Worm (Caenorhabditis elegans) whole organism, L1 larva: ENCODE results near the gene Y43E12A.2.

Source experiments
- C04F5.9 ChIP-seq: sonication (generic microtip); optimal IDR thresholded peaks from 2 replicates; lab custom pipeline; 2016; ENCODE audit warnings: missing genetic modification characterization, missing compliant biosample characterization
- C16A3.4 ChIP-seq: fragments of 150-350 bp; optimal IDR thresholded peaks from 2 replicates; lab custom pipeline; 2014; ENCODE audit warnings: missing biosample characterization, missing genetic modification characterization
- F16B12.6 ChIP-seq: fragments of 150-350 bp; optimal IDR thresholded peaks from 2 replicates; lab custom pipeline; 2014; ENCODE audit warnings: missing biosample characterization, missing genetic modification characterization
- aly-2 ChIP-seq: fragments of 150-350 bp; optimal IDR thresholded peaks from 2 replicates; lab custom pipeline; 2014; ENCODE audit warnings: missing biosample characterization, missing genetic modification characterization
- ama-1 ChIP-seq: fragments of 150-350 bp; optimal IDR thresholded peaks from 2 replicates; lab custom pipeline; 2014
- blmp-1 ChIP-seq: fragments of 150-350 bp; optimal IDR thresholded peaks from 2 replicates; lab custom pipeline; 2014; ENCODE audit warnings: missing biosample characterization, missing genetic modification characterization
- ceh-82 ChIP-seq, 3 experiments: fragments of 150-350 bp in 1 of 3; sonication (generic microtip) in 2 of 3; optimal IDR thresholded peaks; 2 replicates each; lab custom pipeline; 2014 to 2017; ENCODE audit warnings: missing biosample characterization in 3 of 3, missing genetic modification characterization in 3 of 3
- ces-1 ChIP-seq: fragments of 150-350 bp; optimal IDR thresholded peaks from 2 replicates; lab custom pipeline; 2014; ENCODE audit warnings: missing biosample characterization, missing genetic modification reagents, missing genetic modification characterization
- dsc-1 ChIP-seq: sonication (generic microtip); optimal IDR thresholded peaks from 2 replicates; lab custom pipeline; 2016; ENCODE audit warnings: mild to moderate bottlenecking, missing genetic modification characterization, missing compliant biosample characterization
- efl-1 ChIP-seq, 4 experiments: fragments of 150-350 bp; optimal IDR thresholded peaks in 3 of 4; peaks in 1 of 4; 1 replicate in 1 of 4; 2 replicates in 3 of 4; lab custom pipeline; 2014; ENCODE audit warnings: missing biosample characterization in 2 of 4, missing genetic modification characterization in 2 of 4, missing genetic modification reagents in 2 of 4
- egl-27 ChIP-seq, 2 experiments: fragments of 150-350 bp in 1 of 2; sonication (generic microtip); optimal IDR thresholded peaks; 3 replicates each; lab custom pipeline; 2017 to 2018; ENCODE audit warnings: missing biosample characterization in 2 of 2, missing genetic modification characterization in 2 of 2, missing genetic modification reagents in 2 of 2
- elt-2 ChIP-seq: sonication (generic microtip); optimal IDR thresholded peaks from 2 replicates; lab custom pipeline; 2016; ENCODE audit warnings: missing genetic modification characterization, mild to moderate bottlenecking, inconsistent platforms, missing compliant biosample characterization, missing genetic modification reagents
- elt-3 ChIP-seq, 6 experiments: fragments of 150-350 bp in 1 of 6; sonication (generic microtip); optimal IDR thresholded peaks; 2 replicates each; lab custom pipeline; 2017 to 2018; ENCODE audit warnings: missing biosample characterization in 6 of 6, missing genetic modification characterization in 6 of 6, inconsistent platforms in 1 of 6
- ets-5 ChIP-seq: fragments of 200-800 bp; sonication (Bioruptor generic); IDR thresholded peaks from 2 replicates; pipeline ENCODE4 v1.3.6; 2022; ENCODE audit warnings: missing genetic modification characterization, missing compliant biosample characterization
- fkh-10 ChIP-seq: sonication (generic microtip); optimal IDR thresholded peaks from 2 replicates; lab custom pipeline; 2017; ENCODE audit warnings: missing biosample characterization, missing genetic modification reagents, missing genetic modification characterization
- hlh-17 ChIP-seq: fragments of 200-800 bp; sonication (Bioruptor generic); optimal IDR thresholded peaks from 2 replicates; lab custom pipeline; 2018; ENCODE audit warnings: missing genetic modification characterization, mild to moderate bottlenecking, missing compliant biosample characterization, moderate library complexity, borderline replicate concordance
- hlh-4 ChIP-seq: sonication (generic microtip); optimal IDR thresholded peaks from 2 replicates; lab custom pipeline; 2016; ENCODE audit warnings: mild to moderate bottlenecking, missing genetic modification characterization, missing compliant biosample characterization
- irx-1 ChIP-seq: sonication (generic microtip); optimal IDR thresholded peaks from 2 replicates; lab custom pipeline; 2016; ENCODE audit warnings: missing genetic modification characterization, missing compliant biosample characterization
- isw-1 ChIP-seq: fragments of 200-800 bp; sonication (Bioruptor generic); IDR thresholded peaks from 2 replicates; pipeline ENCODE4 v1.3.6; 2022; ENCODE audit warnings: missing genetic modification characterization, missing compliant biosample characterization
- jun-1 ChIP-seq: fragments of 150-350 bp; optimal IDR thresholded peaks from 2 replicates; lab custom pipeline; 2014; ENCODE audit warnings: missing biosample characterization, missing genetic modification reagents, missing genetic modification characterization
- lin-13 ChIP-seq: fragments of 150-350 bp; optimal IDR thresholded peaks from 2 replicates; lab custom pipeline; 2014; ENCODE audit warnings: missing biosample characterization, missing genetic modification reagents, missing genetic modification characterization
- lin-14 ChIP-seq: fragments of 200-800 bp; sonication (Bioruptor generic); optimal IDR thresholded peaks from 2 replicates; lab custom pipeline; 2018; ENCODE audit warnings: mild to moderate bottlenecking, missing genetic modification characterization, moderate library complexity, missing compliant biosample characterization
- lin-15B ChIP-seq: fragments of 150-350 bp; sonication (generic microtip); optimal IDR thresholded peaks from 3 replicates; lab custom pipeline; 2014; ENCODE audit warnings: missing biosample characterization, missing genetic modification characterization
- lsy-2 ChIP-seq, 2 experiments: fragments of 150-350 bp; optimal IDR thresholded peaks; 2 replicates each; lab custom pipeline; 2014; ENCODE audit warnings: missing biosample characterization in 2 of 2, missing genetic modification characterization in 2 of 2
- mab-9 ChIP-seq: fragments of 200-800 bp; sonication (Bioruptor generic); IDR thresholded peaks from 2 replicates; pipeline ENCODE4 v1.3.6; 2022; ENCODE audit warnings: missing genetic modification reagents, missing genetic modification characterization, missing compliant biosample characterization
- mdl-1 ChIP-seq, 2 experiments: fragments of 150-350 bp; optimal IDR thresholded peaks; 2 replicates each; lab custom pipeline; 2014 to 2017; ENCODE audit warnings: missing biosample characterization in 2 of 2, missing genetic modification characterization in 2 of 2, inconsistent platforms in 1 of 2
- mef-2 ChIP-seq: fragments of 150-350 bp; optimal IDR thresholded peaks from 2 replicates; lab custom pipeline; 2014; ENCODE audit warnings: missing biosample characterization, missing genetic modification characterization
- mep-1 ChIP-seq: fragments of 150-350 bp; optimal IDR thresholded peaks from 2 replicates; lab custom pipeline; 2014; ENCODE audit warnings: missing biosample characterization, missing genetic modification characterization
- nhr-12 ChIP-seq: sonication (generic microtip); optimal IDR thresholded peaks from 2 replicates; lab custom pipeline; 2017; ENCODE audit warnings: missing biosample characterization, missing genetic modification characterization
- nhr-20 ChIP-seq: sonication (generic microtip); optimal IDR thresholded peaks from 2 replicates; lab custom pipeline; 2016; ENCODE audit warnings: mild to moderate bottlenecking, missing genetic modification characterization, missing compliant biosample characterization
- nhr-28 ChIP-seq: fragments of 150-350 bp; optimal IDR thresholded peaks from 2 replicates; lab custom pipeline; 2014; ENCODE audit warnings: missing biosample characterization, missing genetic modification characterization
- nhr-47 ChIP-seq: sonication (generic microtip); optimal IDR thresholded peaks from 2 replicates; lab custom pipeline; 2016; ENCODE audit warnings: mild to moderate bottlenecking, missing genetic modification characterization, moderate library complexity, missing compliant biosample characterization
- nhr-71 ChIP-seq: sonication (generic microtip); optimal IDR thresholded peaks from 2 replicates; lab custom pipeline; 2016; ENCODE audit warnings: mild to moderate bottlenecking, missing genetic modification characterization, moderate library complexity, missing compliant biosample characterization
- nhr-76 ChIP-seq: sonication (generic microtip); optimal IDR thresholded peaks from 2 replicates; lab custom pipeline; 2017; ENCODE audit warnings: missing biosample characterization, missing genetic modification characterization
- nhr-84 ChIP-seq: sonication (generic microtip); optimal IDR thresholded peaks from 2 replicates; lab custom pipeline; 2017; ENCODE audit warnings: missing biosample characterization, missing genetic modification characterization
- nhr-85 ChIP-seq: sonication (generic microtip); peaks from one replicate; lab custom pipeline; 2016; ENCODE audit warnings: missing genetic modification characterization, inconsistent platforms, missing compliant biosample characterization
- nhr-90 ChIP-seq: sonication (generic microtip); optimal IDR thresholded peaks from 2 replicates; lab custom pipeline; 2016; ENCODE audit warnings: mild to moderate bottlenecking, missing genetic modification characterization, missing compliant biosample characterization; ENCODE audit not compliant: poor library complexity
- pag-3 ChIP-seq: sonication (generic microtip); optimal IDR thresholded peaks from 2 replicates; lab custom pipeline; 2017; ENCODE audit warnings: missing genetic modification characterization, mild to moderate bottlenecking, missing compliant biosample characterization, antibody characterized with exemption, borderline replicate concordance; ENCODE audit not compliant: insufficient read depth
- pax-3 ChIP-seq: fragments of 200-800 bp; sonication (Bioruptor generic); optimal IDR thresholded peaks from 2 replicates; lab custom pipeline; 2018; ENCODE audit warnings: mild to moderate bottlenecking, missing genetic modification characterization, moderate library complexity, missing compliant biosample characterization
- skn-1 ChIP-seq: fragments of 150-350 bp; optimal IDR thresholded peaks from 2 replicates; lab custom pipeline; 2014; ENCODE audit warnings: missing biosample characterization, missing genetic modification characterization
- snpc-4 ChIP-seq: fragments of 150-350 bp; optimal IDR thresholded peaks from 2 replicates; lab custom pipeline; 2014; ENCODE audit warnings: missing biosample characterization, missing genetic modification characterization
- snu-23 ChIP-seq: sonication (generic microtip); optimal IDR thresholded peaks from 2 replicates; lab custom pipeline; 2016; ENCODE audit warnings: missing genetic modification characterization, missing compliant biosample characterization
- sox-4 ChIP-seq: sonication (generic microtip); optimal IDR thresholded peaks from 2 replicates; lab custom pipeline; 2016; ENCODE audit warnings: missing genetic modification characterization, missing compliant biosample characterization
- sptf-1 ChIP-seq: fragments of 150-350 bp; optimal IDR thresholded peaks from 2 replicates; lab custom pipeline; 2014; ENCODE audit warnings: missing biosample characterization, missing genetic modification characterization
- sup-37 ChIP-seq: fragments of 200-800 bp; sonication (Bioruptor generic); optimal IDR thresholded peaks from 2 replicates; lab custom pipeline; 2018; ENCODE audit warnings: mild to moderate bottlenecking, missing genetic modification characterization, missing compliant biosample characterization
- swsn-7 ChIP-seq: sonication (generic microtip); optimal IDR thresholded peaks from 2 replicates; lab custom pipeline; 2016; ENCODE audit warnings: missing genetic modification characterization, missing compliant biosample characterization
- tlp-1 ChIP-seq: fragments of 150-350 bp; optimal IDR thresholded peaks from 2 replicates; lab custom pipeline; 2014; ENCODE audit warnings: missing biosample characterization, missing genetic modification characterization
- unc-130 ChIP-seq: fragments of 150-350 bp; optimal IDR thresholded peaks from 2 replicates; lab custom pipeline; 2017; ENCODE audit warnings: missing biosample characterization, missing genetic modification characterization, inconsistent platforms
- unc-30 ChIP-seq: sonication (generic microtip); optimal IDR thresholded peaks from 2 replicates; lab custom pipeline; 2017; ENCODE audit warnings: missing biosample characterization, missing genetic modification characterization
- unc-62 ChIP-seq: fragments of 150-350 bp; optimal IDR thresholded peaks from 2 replicates; lab custom pipeline; 2014; ENCODE audit warnings: missing biosample characterization, missing genetic modification reagents, missing genetic modification characterization
- unc-98 ChIP-seq: fragments of 200-800 bp; sonication (Bioruptor generic); IDR thresholded peaks from 2 replicates; pipeline ENCODE4 v1.3.6; 2022; ENCODE audit warnings: missing genetic modification characterization, missing compliant biosample characterization
- vab-15 ChIP-seq: sonication (generic microtip); optimal IDR thresholded peaks from 2 replicates; lab custom pipeline; 2017; ENCODE audit warnings: missing genotype, mild to moderate bottlenecking, missing genetic modification characterization, missing compliant biosample characterization
- xbp-1 ChIP-seq: sonication (generic microtip); optimal IDR thresholded peaks from 2 replicates; lab custom pipeline; 2016; ENCODE audit warnings: missing genetic modification characterization, missing compliant biosample characterization
- ztf-11 ChIP-seq, 2 experiments: sonication (generic microtip); optimal IDR thresholded peaks; 2 replicates each; lab custom pipeline; 2016 to 2017; ENCODE audit warnings: missing genetic modification characterization in 2 of 2, missing biosample characterization in 1 of 2, missing compliant biosample characterization in 1 of 2

The Y43E12A.2 gene

DNA sequence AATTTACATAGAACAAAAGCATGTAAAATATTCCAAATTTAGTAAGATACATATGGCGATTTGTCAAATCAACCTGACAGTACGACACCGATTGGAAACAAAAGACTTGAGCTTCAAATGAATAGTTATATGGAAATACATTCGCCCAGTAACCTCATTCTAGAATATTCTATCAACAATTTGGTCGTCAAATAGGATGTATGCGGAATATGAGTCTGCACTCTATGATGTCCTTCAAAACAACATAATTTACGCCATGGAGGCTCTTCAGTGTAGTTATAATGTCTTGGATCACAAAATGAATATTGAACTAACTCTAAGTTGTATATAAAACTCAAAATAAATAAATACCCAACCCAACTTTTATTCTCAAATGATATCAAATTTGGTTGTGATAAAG, 44.8 kb downstream of the Y43E12A.2 start:
- no peak for TF ChIP-seq blmp-1 (tag; lab: Kevin White, UChicago)
- TF ChIP-seq ztf-11 (tag; optimal IDR thresholded peaks at IDR 0.05; lab: Kevin White, UChicago), result peak in 1 of 2 experiments; percentile 42
- no peak for TF ChIP-seq pag-3 (tag; lab: Kevin White, UChicago)
- no peak for TF ChIP-seq elt-3 (tag; optimal IDR thresholded peaks at IDR 0.05; lab: Kevin White, UChicago)
- TF ChIP-seq efl-1 (optimal IDR thresholded peaks at IDR 0.05; lab: Kevin White, UChicago), result peak in 1 of 2 experiments; percentile 26
- peak in 1 of 2 experiments; percentile 45 for TF ChIP-seq efl-1 (GFP tag; optimal IDR thresholded peaks at IDR 0.05 in 1 of 2; lab: Kevin White, UChicago)
- peak; percentile 80 for TF ChIP-seq F16B12.6 (tag; lab: Kevin White, UChicago)
- TF ChIP-seq lsy-2 (tag; optimal IDR thresholded peaks at IDR 0.05; lab: Kevin White, UChicago), result peak; percentile 59 to 69
- TF ChIP-seq hlh-17 (GFP tag; lab: Kevin White, UChicago), result no peak
- TF ChIP-seq nhr-76 (tag; lab: Kevin White, UChicago), result no peak
- TF ChIP-seq xbp-1 (tag; lab: Kevin White, UChicago), result peak; percentile 62
- no peak for TF ChIP-seq skn-1 (tag; lab: Kevin White, UChicago)
- peak; percentile 67 for TF ChIP-seq nhr-20 (tag; lab: Kevin White, UChicago)
- TF ChIP-seq nhr-71, result peak; percentile 65
- TF ChIP-seq lin-13 (GFP tag; lab: Kevin White, UChicago), result peak; percentile 60
- peak; percentile 50 for TF ChIP-seq nhr-47
- no peak for TF ChIP-seq unc-62
- no peak for TF ChIP-seq sup-37 (GFP tag; lab: Kevin White, UChicago)
- TF ChIP-seq nhr-85 (tag; lab: Kevin White, UChicago), result no peak
- no peak for TF ChIP-seq vab-15 (tag; lab: Kevin White, UChicago)
- peak; percentile 75 for TF ChIP-seq mep-1
- TF ChIP-seq snpc-4 (tag; lab: Kevin White, UChicago), result no peak
- TF ChIP-seq unc-130, result no peak
- TF ChIP-seq fkh-10, result no peak
- TF ChIP-seq tlp-1 (tag; lab: Kevin White, UChicago), result no peak
- no peak for TF ChIP-seq ama-1 (lab: Kevin White, UChicago)
- TF ChIP-seq pax-3, result peak; percentile 1
- peak; percentile 66 for TF ChIP-seq snu-23 (GFP tag; lab: Kevin White, UChicago)
- no peak for TF ChIP-seq unc-98
- TF ChIP-seq sox-4, result no peak
- peak; percentile 38 for TF ChIP-seq dsc-1 (tag; lab: Kevin White, UChicago)
- TF ChIP-seq mef-2 (tag; lab: Kevin White, UChicago), result no peak
- no peak for TF ChIP-seq nhr-28 (tag; lab: Kevin White, UChicago)
- peak; percentile 8 for TF ChIP-seq C16A3.4 (tag; lab: Kevin White, UChicago)
- no peak for TF ChIP-seq mab-9 (GFP tag; lab: Robert Waterston, UW)
- no peak for TF ChIP-seq sptf-1 (tag; lab: Kevin White, UChicago)
- TF ChIP-seq ces-1 (GFP tag; lab: Kevin White, UChicago), result no peak
- no peak for TF ChIP-seq ets-5 (GFP tag; lab: Robert Waterston, UW)
- TF ChIP-seq unc-30 (tag; lab: Kevin White, UChicago), result no peak
- no peak for TF ChIP-seq nhr-84 (tag; lab: Kevin White, UChicago)
- TF ChIP-seq aly-2 (tag; lab: Kevin White, UChicago), result no peak
- TF ChIP-seq hlh-4 (tag; lab: Kevin White, UChicago), result no peak
- TF ChIP-seq swsn-7 (tag; lab: Kevin White, UChicago), result peak; percentile 66
- no peak for TF ChIP-seq C04F5.9
- no peak for TF ChIP-seq jun-1 (tag; lab: Kevin White, UChicago)
- TF ChIP-seq irx-1 (tag; lab: Kevin White, UChicago), result no peak
- TF ChIP-seq nhr-12 (tag; lab: Kevin White, UChicago), result no peak
- TF ChIP-seq lin-15B (tag; lab: Kevin White, UChicago), result peak; percentile 6
- TF ChIP-seq mdl-1 (tag; optimal IDR thresholded peaks at IDR 0.05; lab: Kevin White, UChicago), result no peak
- TF ChIP-seq isw-1 (GFP tag; lab: Robert Waterston, UW), result 0 out of 2 replicates have a peak, but pooled peaks have one; percentile 9
- TF ChIP-seq elt-2 (tag; lab: Kevin White, UChicago), result no peak
- peak; percentile 51 for TF ChIP-seq lin-14 (GFP tag; lab: Kevin White, UChicago)
- no peak for TF ChIP-seq egl-27 (tag; optimal IDR thresholded peaks at IDR 0.05; lab: Kevin White, UChicago)
- no peak for TF ChIP-seq ceh-82 (tag; optimal IDR thresholded peaks at IDR 0.05; lab: Kevin White, UChicago)
- TF ChIP-seq nhr-90, result no peak
